Worm (Caenorhabditis elegans): ENCODE results near the gene Y116A8C.465.

DNA sequence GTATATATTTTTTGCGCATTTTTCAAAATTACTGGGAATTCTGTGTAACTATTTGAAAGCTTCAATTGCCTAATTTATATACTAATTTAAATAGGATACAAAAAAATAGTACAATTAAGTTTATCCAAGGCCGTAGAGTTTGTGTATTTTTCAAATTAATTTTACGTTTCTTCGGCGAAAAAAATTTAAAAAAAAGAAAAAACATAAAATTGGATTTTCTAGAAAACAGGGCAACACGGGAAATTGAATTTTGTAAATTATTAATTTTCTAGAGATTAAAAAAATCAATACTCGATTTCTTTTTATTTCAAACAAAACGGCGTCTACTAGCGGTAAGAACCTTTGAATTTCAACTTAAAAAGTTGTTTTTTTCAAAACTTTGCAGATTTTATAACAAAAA, 11.8 kb upstream of the Y116A8C.465 start, which contains the start of gene Y116A8C.23:
- TF ChIP-seq ama-1 (optimal IDR thresholded peaks at IDR 0.05) (no peak), ama-1 (GFP tag; optimal IDR thresholded peaks at IDR 0.05) (no peak), egrh-3 (GFP tag; IDR thresholded peaks at IDR 0.05) (no peak), hlh-12 (tag; optimal IDR thresholded peaks at IDR 0.05) (no peak), pha-4 (tag; optimal IDR thresholded peaks at IDR 0.05) (no peak), sea-2 (GFP tag; IDR thresholded peaks at IDR 0.05) (no peak), lag-1 (GFP tag; IDR thresholded peaks at IDR 0.05) (no peak), F22D6.2 (tag; optimal IDR thresholded peaks at IDR 0.05) (no peak)
